Worm (Caenorhabditis elegans) whole organism, mixed stage, embryonic: ENCODE measurements around the gene mltn-13.

ENCODE experiments used
- M03D4.4 ChIP-seq: sonication (generic microtip); optimal IDR thresholded peaks from 2 replicates; lab custom pipeline; 2017; ENCODE audit warnings: mild to moderate bottlenecking, missing genetic modification characterization, missing compliant biosample characterization
- bed-3 ChIP-seq: fragments of 200-800 bp; sonication (Bioruptor generic); optimal IDR thresholded peaks from 3 replicates; lab custom pipeline; 2018; ENCODE audit warnings: mild to moderate bottlenecking, missing genetic modification characterization, moderate library complexity, missing compliant biosample characterization
- ceh-83 ChIP-seq: fragments of 200-800 bp; sonication (Bioruptor generic); optimal IDR thresholded peaks from 2 replicates; lab custom pipeline; 2018; ENCODE audit warnings: mild to moderate bottlenecking, missing genetic modification characterization, missing compliant biosample characterization
- elt-1 ChIP-seq: sonication (generic microtip); optimal IDR thresholded peaks from 2 replicates; lab custom pipeline; 2017; ENCODE audit warnings: missing genetic modification characterization, mild to moderate bottlenecking, missing compliant biosample characterization, antibody characterized with exemption, moderate library complexity, borderline replicate concordance; ENCODE audit not compliant: insufficient read depth
- lin-32 ChIP-seq: fragments of 200-800 bp; sonication (Bioruptor generic); optimal IDR thresholded peaks from 2 replicates; lab custom pipeline; 2018; ENCODE audit warnings: mild to moderate bottlenecking, missing genetic modification characterization, missing compliant biosample characterization
- nhr-12 ChIP-seq: fragments of 150-350 bp; optimal IDR thresholded peaks from 2 replicates; lab custom pipeline; 2014; ENCODE audit warnings: missing biosample characterization, missing genetic modification characterization
- nhr-237 ChIP-seq: fragments of 150-350 bp; optimal IDR thresholded peaks from 2 replicates; lab custom pipeline; 2014; ENCODE audit warnings: missing biosample characterization, missing genetic modification characterization
- nhr-76 ChIP-seq: sonication (generic microtip); optimal IDR thresholded peaks from 2 replicates; lab custom pipeline; 2017; ENCODE audit warnings: missing biosample characterization, missing genetic modification characterization
- pha-4 ChIP-seq: fragments of 150-350 bp; optimal IDR thresholded peaks from 2 replicates; lab custom pipeline; 2018; ENCODE audit warnings: missing biosample characterization, missing genetic modification reagents, missing genetic modification characterization
- snpc-4 ChIP-seq: fragments of 150-350 bp; optimal IDR thresholded peaks from 2 replicates; lab custom pipeline; 2014; ENCODE audit warnings: missing biosample characterization, missing genetic modification characterization
- sptf-1 ChIP-seq: sonication (generic microtip); optimal IDR thresholded peaks from 2 replicates; lab custom pipeline; 2017; ENCODE audit warnings: mild to moderate bottlenecking, missing genetic modification characterization, moderate library complexity, missing compliant biosample characterization
- tbx-8 ChIP-seq: fragments of 200-800 bp; sonication (Bioruptor generic); optimal IDR thresholded peaks from 2 replicates; lab custom pipeline; 2018; ENCODE audit warnings: mild to moderate bottlenecking, missing genetic modification characterization, moderate library complexity, missing compliant biosample characterization
- unc-39 ChIP-seq: fragments of 150-350 bp; optimal IDR thresholded peaks from 2 replicates; lab custom pipeline; 2014; ENCODE audit warnings: missing biosample characterization, missing genetic modification characterization
- unc-62 ChIP-seq: fragments of 150-350 bp; optimal IDR thresholded peaks from 2 replicates; lab custom pipeline; 2014; ENCODE audit warnings: missing biosample characterization, missing genetic modification reagents, missing genetic modification characterization

- no peak for TF ChIP-seq pha-4 (tag; lab: Kevin White, UChicago)
- TF ChIP-seq lin-32 (GFP tag; lab: Kevin White, UChicago): no peak
- no peak for TF ChIP-seq M03D4.4 (tag; lab: Kevin White, UChicago)
- no peak for TF ChIP-seq nhr-76 (tag; lab: Kevin White, UChicago)
- no peak for TF ChIP-seq sptf-1 (tag; lab: Kevin White, UChicago)
- no peak for TF ChIP-seq tbx-8 (GFP tag; lab: Kevin White, UChicago)
- TF ChIP-seq nhr-12 (tag; lab: Kevin White, UChicago): no peak
- TF ChIP-seq snpc-4 (tag; lab: Kevin White, UChicago): no peak
- TF ChIP-seq elt-1: no peak
- no peak for TF ChIP-seq unc-62 (GFP tag; lab: Kevin White, UChicago)
- no peak for TF ChIP-seq bed-3 (GFP tag; lab: Kevin White, UChicago)
- TF ChIP-seq unc-39 (tag; lab: Kevin White, UChicago): no peak
- no peak for TF ChIP-seq nhr-237 (tag; lab: Kevin White, UChicago)
- no peak for TF ChIP-seq ceh-83 (GFP tag; lab: Kevin White, UChicago)
Observed at ce11 chrX:4448283-4448682, at the start of gene mltn-13.
